Fruit fly (Drosophila melanogaster) whole organism, embryonic: ENCODE results near the gene CG6136.
A peak's percentile ranks its signal among the peaks of the same experiment; 100 is the strongest.

Source experiments
- Adf1 ChIP-seq: fragments of 200-800 bp; sonication (Bioruptor generic); IDR thresholded peaks from 2 replicates; pipeline ENCODE4 v1.3.6; 2022; ENCODE audit warnings: missing biosample characterization, missing genetic modification characterization
- Asciz ChIP-seq: fragments of 200-800 bp; sonication (Bioruptor generic); optimal IDR thresholded peaks from 2 replicates; lab custom pipeline; 2017; ENCODE audit warnings: missing biosample characterization, mild to moderate bottlenecking, missing genetic modification characterization, missing genetic modification reagents
- Atf6 ChIP-seq: fragments of 200-800 bp; sonication (Bioruptor generic); IDR thresholded peaks from 2 replicates; pipeline ENCODE4 v1.3.6; 2022; ENCODE audit warnings: missing biosample characterization, missing genetic modification characterization
- Awh ChIP-seq: fragments of 200-800 bp; sonication (Bioruptor generic); IDR thresholded peaks from 2 replicates; pipeline ENCODE4, ENCODE4 v1.3.6; 2022; ENCODE audit warnings: missing biosample characterization, missing genetic modification characterization
- CG10959 ChIP-seq: fragments of 200-800 bp; sonication (Bioruptor generic); IDR thresholded peaks from 2 replicates; pipeline ENCODE4 v1.3.6; 2022; ENCODE audit warnings: missing biosample characterization, missing genetic modification characterization
- CG11504 ChIP-seq: fragments of 200-800 bp; sonication (Bioruptor generic); optimal IDR thresholded peaks from 3 replicates; lab custom pipeline; 2019; ENCODE audit warnings: missing biosample characterization, mild to moderate bottlenecking, missing genetic modification characterization, moderate library complexity
- CG12236 ChIP-seq: fragments of 200-800 bp; sonication (Bioruptor generic); optimal IDR thresholded peaks from 2 replicates; lab custom pipeline; 2016; ENCODE audit warnings: missing biosample characterization, missing genetic modification characterization
- CG12391 ChIP-seq: fragments of 200-800 bp; sonication (Bioruptor generic); optimal IDR thresholded peaks from 3 replicates; lab custom pipeline; 2018; ENCODE audit warnings: missing biosample characterization, mild to moderate bottlenecking, missing genetic modification characterization, moderate library complexity
- CG14014 ChIP-seq: fragments of 200-800 bp; sonication (Bioruptor generic); IDR thresholded peaks from 2 replicates; pipeline ENCODE4 v1.3.6; 2022; ENCODE audit warnings: missing biosample characterization, missing genetic modification characterization
- CG14667 ChIP-seq: fragments of 200-800 bp; sonication (Bioruptor generic); IDR thresholded peaks from 2 replicates; pipeline ENCODE4 v1.3.6; 2022; ENCODE audit warnings: missing biosample characterization, missing genetic modification characterization
- CG16813 ChIP-seq: fragments of 200-800 bp; sonication (Bioruptor generic); IDR thresholded peaks from 3 replicates; pipeline ENCODE4 v1.3.6; 2022; ENCODE audit warnings: missing biosample characterization, missing genetic modification characterization; ENCODE audit not compliant: partially characterized antibody
- CG18599 ChIP-seq: fragments of 200-800 bp; sonication (Bioruptor generic); optimal IDR thresholded peaks from 3 replicates; lab custom pipeline; 2017; ENCODE audit warnings: missing biosample characterization, missing genetic modification characterization, mild to moderate bottlenecking, moderate library complexity, missing genetic modification reagents
- CG2678 ChIP-seq: fragments of 200-800 bp; sonication (Bioruptor generic); optimal IDR thresholded peaks from 3 replicates; lab custom pipeline; 2019; ENCODE audit warnings: missing biosample characterization, mild to moderate bottlenecking, missing genetic modification characterization, moderate library complexity
- CG2875 ChIP-seq: fragments of 200-800 bp; sonication (Bioruptor generic); optimal IDR thresholded peaks from 2 replicates; lab custom pipeline; 2017; ENCODE audit warnings: missing biosample characterization, mild to moderate bottlenecking, missing genetic modification characterization, missing genetic modification reagents
- CG31365 ChIP-seq: fragments of 200-800 bp; sonication (Bioruptor generic); optimal IDR thresholded peaks from 2 replicates; lab custom pipeline; 2018; ENCODE audit warnings: missing biosample characterization, mild to moderate bottlenecking, missing genetic modification characterization
- CG3281 ChIP-seq: fragments of 200-800 bp; sonication (Bioruptor generic); optimal IDR thresholded peaks from 3 replicates; lab custom pipeline; 2017; ENCODE audit warnings: missing biosample characterization, mild to moderate bottlenecking, missing genetic modification characterization
- CG33557 ChIP-seq: fragments of 200-800 bp; sonication (Bioruptor generic); optimal IDR thresholded peaks from 2 replicates; lab custom pipeline; 2019; ENCODE audit warnings: missing biosample characterization, mild to moderate bottlenecking, missing genetic modification characterization, moderate library complexity
- CG3838 ChIP-seq: fragments of 200-800 bp; sonication (Bioruptor generic); optimal IDR thresholded peaks from 3 replicates; lab custom pipeline; 2016; ENCODE audit warnings: missing biosample characterization, missing genetic modification characterization
- CG3847 ChIP-seq: fragments of 200-800 bp; sonication (Bioruptor generic); IDR thresholded peaks from 2 replicates; pipeline ENCODE4 v1.3.6; 2022; ENCODE audit warnings: missing biosample characterization, missing genetic modification characterization
- CG4282 ChIP-seq: fragments of 200-800 bp; sonication (Bioruptor generic); optimal IDR thresholded peaks from 2 replicates; lab custom pipeline; 2016; ENCODE audit warnings: missing biosample characterization, missing genetic modification characterization
- CG4404 ChIP-seq: fragments of 200-800 bp; sonication (Bioruptor generic); IDR thresholded peaks from 2 replicates; pipeline ENCODE4 v1.3.6; 2022; ENCODE audit warnings: missing biosample characterization, missing genetic modification characterization
- CG4730 ChIP-seq: fragments of 200-800 bp; sonication (Bioruptor generic); IDR thresholded peaks from 2 replicates; pipeline ENCODE4 v1.3.6; 2022; ENCODE audit warnings: missing biosample characterization, missing genetic modification characterization
- CG7556 ChIP-seq: fragments of 200-800 bp; sonication (Bioruptor generic); optimal IDR thresholded peaks from 2 replicates; lab custom pipeline; 2017; ENCODE audit warnings: missing biosample characterization, mild to moderate bottlenecking, missing genetic modification characterization
- CG9609 ChIP-seq: fragments of 200-800 bp; sonication (Bioruptor generic); optimal IDR thresholded peaks from 3 replicates; lab custom pipeline; 2016; ENCODE audit warnings: missing biosample characterization, missing genetic modification characterization
- Dek ChIP-seq: fragments of 200-800 bp; sonication (Bioruptor generic); optimal IDR thresholded peaks from 3 replicates; lab custom pipeline; 2019; ENCODE audit warnings: missing biosample characterization, mild to moderate bottlenecking, missing genetic modification characterization, moderate library complexity
- Dip3 ChIP-seq: fragments of 200-800 bp; sonication (Bioruptor generic); optimal IDR thresholded peaks from 3 replicates; lab custom pipeline; 2016; ENCODE audit warnings: missing biosample characterization, missing genetic modification characterization
- Dp ChIP-seq: fragments of 200-800 bp; sonication (Bioruptor generic); optimal IDR thresholded peaks from 2 replicates; lab custom pipeline; 2018; ENCODE audit warnings: missing biosample characterization, mild to moderate bottlenecking, missing genetic modification characterization, moderate library complexity
- Fer2 ChIP-seq: fragments of 200-800 bp; sonication (Bioruptor generic); optimal IDR thresholded peaks from 2 replicates; lab custom pipeline; 2018; ENCODE audit warnings: missing biosample characterization, mild to moderate bottlenecking, missing genetic modification characterization, moderate library complexity
- Hr51 ChIP-seq, 2 experiments: fragments of 200-800 bp; sonication (Bioruptor generic); optimal IDR thresholded peaks; 2 replicates in 1 of 2; 3 replicates in 1 of 2; lab custom pipeline; 2016 to 2018; ENCODE audit warnings: missing biosample characterization in 2 of 2, missing genetic modification characterization in 2 of 2, mild to moderate bottlenecking in 1 of 2, moderate library complexity in 1 of 2
- Lpt ChIP-seq: fragments of >200 bp; optimal IDR thresholded peaks from 2 replicates; lab custom pipeline; 2018; ENCODE audit warnings: missing biosample characterization, missing genetic modification characterization
- Neu2 ChIP-seq: fragments of 200-800 bp; sonication (Bioruptor generic); optimal IDR thresholded peaks from 3 replicates; lab custom pipeline; 2016; ENCODE audit warnings: missing biosample characterization, missing genetic modification characterization, borderline replicate concordance
- Scr ChIP-seq: fragments of 200-800 bp; sonication (Bioruptor generic); IDR thresholded peaks from 2 replicates; pipeline ENCODE4 v1.3.6; 2022; ENCODE audit warnings: missing biosample characterization, missing genetic modification characterization; ENCODE audit not compliant: partially characterized antibody
- Trl ChIP-seq, 3 experiments: fragments of >200 bp in 2 of 3; fragments of 200-800 bp in 1 of 3; sonication (Bioruptor generic) in 1 of 3; optimal IDR thresholded peaks; 2 replicates in 1 of 3; 3 replicates in 2 of 3; lab custom pipeline; 2016 to 2017; ENCODE audit warnings: missing biosample characterization in 1 of 3, missing genetic modification characterization in 1 of 3
- Usf ChIP-seq: fragments of 200-800 bp; sonication (Bioruptor generic); optimal IDR thresholded peaks from 2 replicates; lab custom pipeline; 2017; ENCODE audit warnings: missing genotype, missing biosample characterization, missing genetic modification characterization
- ap ChIP-seq: fragments of 200-800 bp; sonication (Bioruptor generic); IDR thresholded peaks from 2 replicates; pipeline ENCODE4 v1.3.6; 2022; ENCODE audit warnings: missing biosample characterization, missing genetic modification characterization
- bcd ChIP-seq: fragments of 200-800 bp; sonication (Bioruptor generic); optimal IDR thresholded peaks from 2 replicates; lab custom pipeline; 2017; ENCODE audit warnings: missing biosample characterization, mild to moderate bottlenecking, missing genetic modification characterization
- corto ChIP-seq: fragments of 200-800 bp; sonication (Bioruptor generic); optimal IDR thresholded peaks from 2 replicates; lab custom pipeline; 2016; ENCODE audit warnings: missing biosample characterization, mild to moderate bottlenecking, missing genetic modification characterization, moderate library complexity
- dmrt11E ChIP-seq: fragments of 200-800 bp; sonication (Bioruptor generic); optimal IDR thresholded peaks from 3 replicates; lab custom pipeline; 2018; ENCODE audit warnings: missing biosample characterization, mild to moderate bottlenecking, missing genetic modification characterization, moderate library complexity
- ftz-f1 ChIP-seq: fragments of 200-800 bp; sonication (Bioruptor generic); optimal IDR thresholded peaks from 2 replicates; lab custom pipeline; 2016; ENCODE audit warnings: missing biosample characterization, missing genetic modification characterization
- gro ChIP-seq: fragments of 200-800 bp; sonication (Bioruptor generic); optimal IDR thresholded peaks from 2 replicates; lab custom pipeline; 2016; ENCODE audit warnings: missing biosample characterization, missing genetic modification characterization
- ham ChIP-seq: fragments of 200-800 bp; sonication (Bioruptor generic); IDR thresholded peaks from 2 replicates; pipeline ENCODE4 v1.3.6; 2022; ENCODE audit warnings: missing biosample characterization, missing genetic modification characterization
- hth ChIP-seq: fragments of >200 bp; optimal IDR thresholded peaks from 2 replicates; lab custom pipeline; 2017; ENCODE audit warnings: inconsistent platforms
- lilli ChIP-seq: fragments of 200-800 bp; sonication (Bioruptor generic); optimal IDR thresholded peaks from 3 replicates; lab custom pipeline; 2016; ENCODE audit warnings: missing biosample characterization, missing genetic modification characterization
- mirr ChIP-seq: fragments of 200-800 bp; sonication (Bioruptor generic); optimal IDR thresholded peaks from 3 replicates; lab custom pipeline; 2018; ENCODE audit warnings: missing biosample characterization, mild to moderate bottlenecking, missing genetic modification characterization
- oc ChIP-seq: fragments of 200-800 bp; sonication (Bioruptor generic); optimal IDR thresholded peaks from 2 replicates; lab custom pipeline; 2018; ENCODE audit warnings: missing biosample characterization, mild to moderate bottlenecking, missing genetic modification characterization, moderate library complexity
- pfk ChIP-seq: fragments of 200-800 bp; sonication (Bioruptor generic); optimal IDR thresholded peaks from 2 replicates; lab custom pipeline; 2018; ENCODE audit warnings: missing biosample characterization, mild to moderate bottlenecking, missing genetic modification characterization, moderate library complexity
- pho ChIP-seq: fragments of 200-800 bp; sonication (Bioruptor generic); optimal IDR thresholded peaks from 2 replicates; lab custom pipeline; 2016; ENCODE audit warnings: missing biosample characterization, missing genetic modification characterization
- prd ChIP-seq, 3 experiments: fragments of >200 bp in 2 of 3; fragments of 200-800 bp in 1 of 3; sonication (Bioruptor generic) in 1 of 3; optimal IDR thresholded peaks in 2 of 3; IDR thresholded peaks in 1 of 3; 2 replicates in 2 of 3; 3 replicates in 1 of 3; pipeline versions ENCODE4 v1.3.6 to Lab custom; 2017 to 2022; ENCODE audit warnings: missing biosample characterization in 1 of 3, missing genetic modification characterization in 1 of 3
- pzg ChIP-seq: fragments of 200-800 bp; sonication (Bioruptor generic); optimal IDR thresholded peaks from 3 replicates; lab custom pipeline; 2018; ENCODE audit warnings: missing biosample characterization, mild to moderate bottlenecking, missing genetic modification characterization, moderate library complexity
- salm ChIP-seq: fragments of 200-800 bp; sonication (Bioruptor generic); optimal IDR thresholded peaks from 2 replicates; lab custom pipeline; 2018; ENCODE audit warnings: missing biosample characterization, mild to moderate bottlenecking, missing genetic modification characterization
- sr ChIP-seq: fragments of 200-800 bp; sonication (Bioruptor generic); IDR thresholded peaks from 3 replicates; pipeline ENCODE4 v1.3.6; 2022; ENCODE audit warnings: missing biosample characterization, missing genetic modification characterization

CG6136 gene

dm6 chr3R:15346018-15346383, 26.0 kb downstream of the CG6136 start, which contains the start of the genes Surf4 and CG31301 (continued):
- TF ChIP-seq CG4404 (GFP tag; lab: Robert Waterston, UW): no peak
- TF ChIP-seq CG14667: no peak
- TF ChIP-seq mirr (GFP tag; lab: Kevin White, UChicago): no peak
- no peak for TF ChIP-seq Asciz (GFP tag; lab: Kevin White, UChicago)
- TF ChIP-seq Awh (GFP tag; lab: Robert Waterston, UW): no peak
- no peak for TF ChIP-seq CG7556
- peak; percentile 65 for TF ChIP-seq pzg (GFP tag; lab: Kevin White, UChicago)
- no peak for TF ChIP-seq Lpt
- TF ChIP-seq Dek (tag; lab: Kevin White, UChicago): no peak
- TF ChIP-seq CG3281 (GFP tag; lab: Kevin White, UChicago): no peak
- TF ChIP-seq lilli (GFP tag; lab: Kevin White, UChicago): peak; percentile 5
- TF ChIP-seq CG4730 (GFP tag; lab: Robert Waterston, UW): no peak
- TF ChIP-seq prd (optimal IDR thresholded peaks at IDR 0.05; lab: Kevin White, UChicago): no peak
- no peak for TF ChIP-seq prd (GFP tag; IDR thresholded peaks at IDR 0.05; lab: Robert Waterston, UW)
- no peak for TF ChIP-seq sr (GFP tag; lab: Robert Waterston, UW)
- TF ChIP-seq Dp (GFP tag; lab: Kevin White, UChicago): peak; percentile 35
- TF ChIP-seq dmrt11E (tag; lab: Kevin White, UChicago): no peak
- no peak for TF ChIP-seq CG2678 (tag; lab: Kevin White, UChicago)
- no peak for TF ChIP-seq CG3838
- no peak for TF ChIP-seq CG11504 (tag; lab: Kevin White, UChicago)
- TF ChIP-seq Neu2 (GFP tag; lab: Kevin White, UChicago): no peak
- no peak for TF ChIP-seq CG12236 (GFP tag; lab: Kevin White, UChicago)
- no peak for TF ChIP-seq CG12391 (tag; lab: Kevin White, UChicago)
- TF ChIP-seq hth (lab: Kevin White, UChicago): no peak
- no peak for TF ChIP-seq ap (GFP tag; lab: Robert Waterston, UW)
- no peak for TF ChIP-seq CG33557
- no peak for TF ChIP-seq bcd (GFP tag; lab: Kevin White, UChicago)
- no peak for TF ChIP-seq corto
- TF ChIP-seq CG9609 (GFP tag; lab: Kevin White, UChicago): no peak
- TF ChIP-seq CG14014: peak; percentile 33; the same call in 1 of the 2 replicates
- TF ChIP-seq Fer2 (tag; lab: Kevin White, UChicago): no peak
- TF ChIP-seq pfk (GFP tag; lab: Kevin White, UChicago): no peak
- no peak for TF ChIP-seq CG10959
- no peak for TF ChIP-seq Dip3 (GFP tag; lab: Kevin White, UChicago)
- TF ChIP-seq oc: no peak
- no peak for TF ChIP-seq ham (GFP tag; lab: Robert Waterston, UW)
- TF ChIP-seq Scr (GFP tag; lab: Robert Waterston, UW): peak; percentile 68; the same call in 1 of the 2 replicates
- no peak for TF ChIP-seq ftz-f1 (GFP tag; lab: Kevin White, UChicago)
- no peak for TF ChIP-seq CG18599 (GFP tag; lab: Kevin White, UChicago)
- TF ChIP-seq salm (tag; lab: Kevin White, UChicago): no peak
- TF ChIP-seq CG4282 (GFP tag; lab: Kevin White, UChicago): no peak
- TF ChIP-seq Atf6 (GFP tag; lab: Robert Waterston, UW): no peak
- no peak for TF ChIP-seq pho (GFP tag; lab: Kevin White, UChicago)
- peak; percentile 66 for TF ChIP-seq CG16813 (GFP tag; lab: Robert Waterston, UW)
- no peak for TF ChIP-seq gro (GFP tag; lab: Kevin White, UChicago)
- TF ChIP-seq CG2875 (GFP tag; lab: Kevin White, UChicago): no peak
- TF ChIP-seq CG3847: no peak
- TF ChIP-seq Usf (GFP tag; lab: Kevin White, UChicago): no peak
- no peak for TF ChIP-seq Hr51 (GFP tag; optimal IDR thresholded peaks at IDR 0.05; lab: Kevin White, UChicago)
- TF ChIP-seq CG31365 (tag; lab: Kevin White, UChicago): no peak
- TF ChIP-seq Adf1 (GFP tag; lab: Robert Waterston, UW): no peak
- no peak for TF ChIP-seq Trl (optimal IDR thresholded peaks at IDR 0.05; lab: Kevin White, UChicago)
- no peak for TF ChIP-seq Trl (GFP tag; optimal IDR thresholded peaks at IDR 0.05; lab: Kevin White, UChicago)
